Worm (Caenorhabditis elegans) whole organism, late embryonic: ENCODE measurements around the gene srd-44.

Experiments used
- F13H6.1 ChIP-seq: sonication (generic microtip); optimal IDR thresholded peaks from 2 replicates; lab custom pipeline; 2016; ENCODE audit warnings: missing genetic modification characterization, missing compliant biosample characterization
- dmd-4 ChIP-seq: sonication (generic microtip); optimal IDR thresholded peaks from 2 replicates; lab custom pipeline; 2016; ENCODE audit warnings: borderline replicate concordance, missing genetic modification characterization, missing compliant biosample characterization
- ets-4 ChIP-seq: sonication (generic microtip); optimal IDR thresholded peaks from 2 replicates; lab custom pipeline; 2016; ENCODE audit warnings: missing genetic modification characterization, missing compliant biosample characterization
- nfya-1 ChIP-seq: sonication (generic microtip); optimal IDR thresholded peaks from 2 replicates; lab custom pipeline; 2017; ENCODE audit warnings: missing genetic modification characterization, mild to moderate bottlenecking, missing compliant biosample characterization, antibody characterized with exemption, moderate library complexity
- pros-1 ChIP-seq: fragments of 150-350 bp; optimal IDR thresholded peaks from 2 replicates; lab custom pipeline; 2014; ENCODE audit warnings: missing biosample characterization, missing genetic modification reagents, missing genetic modification characterization
- unc-55 ChIP-seq: sonication (generic microtip); optimal IDR thresholded peaks from 2 replicates; lab custom pipeline; 2017; ENCODE audit warnings: missing biosample characterization, missing genetic modification reagents, missing genetic modification characterization
- unc-86 ChIP-seq: sonication (generic microtip); optimal IDR thresholded peaks from 2 replicates; lab custom pipeline; 2016; ENCODE audit warnings: missing genetic modification characterization, missing compliant biosample characterization

DNA sequence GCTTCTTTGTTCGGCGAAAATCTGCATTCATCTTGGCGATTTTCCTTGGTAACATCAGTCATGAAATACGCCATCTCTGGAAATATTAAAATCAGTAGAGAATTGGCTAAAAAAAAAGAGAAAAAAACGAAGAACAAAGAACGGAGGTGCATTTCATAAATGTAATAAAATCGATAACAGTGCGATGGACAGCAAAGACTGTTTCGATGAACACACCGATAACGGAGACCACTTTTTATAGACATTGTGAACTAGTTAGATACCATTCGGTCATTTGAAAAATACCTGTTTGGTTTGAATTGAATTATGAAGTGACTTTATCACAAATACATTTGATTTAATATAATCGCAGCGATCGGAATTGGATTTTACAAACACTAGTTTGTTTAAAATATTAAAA lies 14.6 kb downstream of the srd-44 start, which contains the start of gene F42F12.4:
- TF ChIP-seq pros-1, result no peak
- TF ChIP-seq nfya-1 (tag; lab: Kevin White, UChicago), result no peak
- no peak for TF ChIP-seq F13H6.1
- no peak for TF ChIP-seq unc-86 (tag; lab: Kevin White, UChicago)
- no peak for TF ChIP-seq dmd-4 (tag; lab: Kevin White, UChicago)
- no peak for TF ChIP-seq unc-55 (GFP tag; lab: Kevin White, UChicago)
- TF ChIP-seq ets-4, result no peak
